Fruit fly (Drosophila melanogaster): ENCODE results near the gene CG5177.

Gene CG5177

DNA sequence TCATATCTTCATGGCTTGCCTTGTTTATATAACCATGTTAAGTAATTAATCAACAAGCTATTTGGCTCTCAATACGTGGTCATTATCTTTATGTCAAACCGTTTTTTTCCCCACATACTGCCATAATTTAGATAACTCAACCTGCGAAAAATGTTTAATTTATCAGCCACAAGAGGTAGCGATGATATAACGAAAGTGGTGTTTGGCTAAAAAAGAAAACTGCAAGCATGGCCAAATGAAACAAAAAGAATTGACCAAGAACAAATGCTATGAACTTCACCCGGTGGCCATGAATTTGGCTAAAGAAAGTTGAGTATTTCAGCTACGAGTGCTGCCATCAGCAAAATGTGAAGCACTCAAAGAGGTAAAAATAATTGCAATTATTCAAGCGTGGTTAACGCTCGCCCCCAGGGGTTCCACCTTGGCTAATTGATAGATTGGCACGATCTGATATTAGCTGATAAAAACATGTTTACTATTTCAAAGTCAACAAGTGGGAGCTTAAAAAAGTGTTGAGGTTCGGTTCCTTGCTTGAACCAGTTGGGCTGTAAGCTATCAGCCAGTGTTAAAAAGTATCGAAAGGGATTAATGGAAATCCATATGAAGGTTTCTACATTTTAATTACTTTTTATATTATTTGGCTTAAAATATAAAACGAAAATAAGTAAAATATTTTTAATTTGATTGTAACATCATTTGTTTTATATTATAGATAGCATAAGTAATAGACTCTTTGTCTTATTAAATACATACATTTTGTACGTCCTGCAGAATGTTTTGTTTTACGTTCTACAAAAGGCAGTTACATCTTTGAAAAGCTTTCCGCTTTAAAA lies 31.7 kb downstream of the CG5177 start (continued):
- no peak for TF ChIP-seq twi (tag; optimal IDR thresholded peaks at IDR 0.05)
- TF ChIP-seq CG11247 (GFP tag; IDR thresholded peaks at IDR 0.05) = peak; percentile 85
- peak; percentile 19 for TF ChIP-seq Dp (GFP tag; optimal IDR thresholded peaks at IDR 0.05)
- TF ChIP-seq eve (GFP tag; optimal IDR thresholded peaks at IDR 0.05) = no peak
- peak; percentile 47 for TF ChIP-seq crc (GFP tag; optimal IDR thresholded peaks at IDR 0.05)
- TF ChIP-seq p53 (GFP tag; optimal IDR thresholded peaks at IDR 0.05) = peak; percentile 68
- TF ChIP-seq sisA (GFP tag; IDR thresholded peaks at IDR 0.05) = peak; percentile 31; the same call in 1 of the 2 replicates
- TF ChIP-seq HHEX (GFP tag; optimal IDR thresholded peaks at IDR 0.05) = peak; percentile 71
- TF ChIP-seq ranshi (GFP tag; IDR thresholded peaks at IDR 0.05) = peak; percentile 75
- no peak for TF ChIP-seq trem (tag; optimal IDR thresholded peaks at IDR 0.05)
- TF ChIP-seq CG10543 (GFP tag; optimal IDR thresholded peaks at IDR 0.05) = peak; percentile 92
- TF ChIP-seq chinmo (GFP tag; IDR thresholded peaks at IDR 0.05; ENCODE audit: partially characterized antibody) = no peak
- peak; percentile 66 for TF ChIP-seq CG8281 (tag; optimal IDR thresholded peaks at IDR 0.05)
- peak; percentile 75 for TF ChIP-seq mam (GFP tag; optimal IDR thresholded peaks at IDR 0.05)
- peak; percentile 44; the same call in 1 of the 2 replicates for TF ChIP-seq E2f2 (GFP tag; IDR thresholded peaks at IDR 0.05)
- no peak for TF ChIP-seq CG6654 (GFP tag; optimal IDR thresholded peaks at IDR 0.05)
- TF ChIP-seq CG11093 (GFP tag; IDR thresholded peaks at IDR 0.05) = peak; percentile 57; the same call in 1 of the 3 replicates
- TF ChIP-seq BEAF-32 (GFP tag; optimal IDR thresholded peaks at IDR 0.05) = no peak
- peak; percentile 82 for TF ChIP-seq rib (GFP tag; IDR thresholded peaks at IDR 0.05)
- TF ChIP-seq so (GFP tag; IDR thresholded peaks at IDR 0.05) = peak; percentile 79; the same call in 2 of the 3 replicates
- TF ChIP-seq dan (GFP tag; IDR thresholded peaks at IDR 0.05) = no peak
- TF ChIP-seq Nf-YC (tag; optimal IDR thresholded peaks at IDR 0.05) = peak; percentile 47
- peak; percentile 5 for TF ChIP-seq cato (GFP tag; optimal IDR thresholded peaks at IDR 0.05; ENCODE audit: borderline replicate concordance)
- peak; percentile 82 for TF ChIP-seq CrebB (tag; optimal IDR thresholded peaks at IDR 0.05)
- peak; percentile 74 for TF ChIP-seq CG3838 (GFP tag; optimal IDR thresholded peaks at IDR 0.05)
- TF ChIP-seq CG10462 (GFP tag; optimal IDR thresholded peaks at IDR 0.05) = peak; percentile 41
- peak; percentile 82 for TF ChIP-seq slbo (GFP tag; IDR thresholded peaks at IDR 0.05)
- peak; percentile 48 for TF ChIP-seq CG9215 (GFP tag; IDR thresholded peaks at IDR 0.05)
- TF ChIP-seq aop (GFP tag; IDR thresholded peaks at IDR 0.05) = peak; percentile 34; the same call in 1 of the 2 replicates
- TF ChIP-seq Asciz (GFP tag; optimal IDR thresholded peaks at IDR 0.05) = peak; percentile 79
- peak; percentile 34 for TF ChIP-seq Lhr (GFP tag; optimal IDR thresholded peaks at IDR 0.05)
- no peak for TF ChIP-seq Hr78 (GFP tag; optimal IDR thresholded peaks at IDR 0.05)
- peak; percentile 54 for TF ChIP-seq CG8089 (GFP tag; optimal IDR thresholded peaks at IDR 0.05)
- TF ChIP-seq fru (optimal IDR thresholded peaks at IDR 0.05) = no peak
- TF ChIP-seq CG15601 (tag; optimal IDR thresholded peaks at IDR 0.05) = peak; percentile 73
- no peak for TF ChIP-seq dati (GFP tag; IDR thresholded peaks at IDR 0.05)
- TF ChIP-seq tin (GFP tag; optimal IDR thresholded peaks at IDR 0.05) = peak; percentile 56
- TF ChIP-seq C15 (GFP tag; IDR thresholded peaks at IDR 0.05) = peak; percentile 70; the same call in 1 of the 3 replicates
- peak; percentile 39 for TF ChIP-seq Adf1 (GFP tag; IDR thresholded peaks at IDR 0.05)
- TF ChIP-seq ERR (GFP tag; optimal IDR thresholded peaks at IDR 0.05) = peak; percentile 70
- no peak for TF ChIP-seq stwl (tag; optimal IDR thresholded peaks at IDR 0.05)
- TF ChIP-seq eyg (GFP tag; optimal IDR thresholded peaks at IDR 0.05) = peak; percentile 79
- peak; percentile 66 for TF ChIP-seq CG12104 (GFP tag; optimal IDR thresholded peaks at IDR 0.05)
- peak; percentile 55 for TF ChIP-seq CG6683 (GFP tag; optimal IDR thresholded peaks at IDR 0.05)
- peak; percentile 49 for TF ChIP-seq CG9727 (GFP tag; optimal IDR thresholded peaks at IDR 0.05)
- no peak for TF ChIP-seq CG10959 (GFP tag; IDR thresholded peaks at IDR 0.05)
- peak; percentile 54; the same call in 1 of the 2 replicates for TF ChIP-seq CG7372 (GFP tag; IDR thresholded peaks at IDR 0.05)
- TF ChIP-seq CG7745 (tag; optimal IDR thresholded peaks at IDR 0.05) = no peak
- peak; percentile 72 for TF ChIP-seq Nf-YA (GFP tag; IDR thresholded peaks at IDR 0.05)

Measured in whole organism, embryonic.